Worm (Caenorhabditis elegans) whole organism, L1 larva: ENCODE measurements around the gene col-74.

Experiments
- aha-1 ChIP-seq: fragments of 150-350 bp; optimal IDR thresholded peaks from 2 replicates; lab custom pipeline; 2014; ENCODE audit warnings: missing biosample characterization, missing genetic modification characterization
- elt-2 ChIP-seq: sonication (generic microtip); optimal IDR thresholded peaks from 2 replicates; lab custom pipeline; 2016; ENCODE audit warnings: missing genetic modification characterization, mild to moderate bottlenecking, inconsistent platforms, missing compliant biosample characterization, missing genetic modification reagents
- fkh-8 ChIP-seq: sonication (generic microtip); optimal IDR thresholded peaks from 2 replicates; lab custom pipeline; 2016; ENCODE audit warnings: mild to moderate bottlenecking, missing genetic modification characterization, missing compliant biosample characterization
- lin-15B ChIP-seq: fragments of 150-350 bp; sonication (generic microtip); optimal IDR thresholded peaks from 3 replicates; lab custom pipeline; 2014; ENCODE audit warnings: missing biosample characterization, missing genetic modification characterization
- nhr-12 ChIP-seq: sonication (generic microtip); optimal IDR thresholded peaks from 2 replicates; lab custom pipeline; 2017; ENCODE audit warnings: missing biosample characterization, missing genetic modification characterization
- nhr-71 ChIP-seq: sonication (generic microtip); optimal IDR thresholded peaks from 2 replicates; lab custom pipeline; 2016; ENCODE audit warnings: mild to moderate bottlenecking, missing genetic modification characterization, moderate library complexity, missing compliant biosample characterization
- nhr-76 ChIP-seq: sonication (generic microtip); optimal IDR thresholded peaks from 2 replicates; lab custom pipeline; 2017; ENCODE audit warnings: missing biosample characterization, missing genetic modification characterization
- rnt-1 ChIP-seq: sonication (generic microtip); optimal IDR thresholded peaks from 2 replicates; lab custom pipeline; 2016; ENCODE audit warnings: mild to moderate bottlenecking, missing genetic modification characterization, moderate library complexity, missing compliant biosample characterization
- sox-4 ChIP-seq: sonication (generic microtip); optimal IDR thresholded peaks from 2 replicates; lab custom pipeline; 2016; ENCODE audit warnings: missing genetic modification characterization, missing compliant biosample characterization
- unc-86 ChIP-seq: sonication (generic microtip); optimal IDR thresholded peaks from 2 replicates; lab custom pipeline; 2016; ENCODE audit warnings: missing genetic modification characterization, missing compliant biosample characterization

DNA sequence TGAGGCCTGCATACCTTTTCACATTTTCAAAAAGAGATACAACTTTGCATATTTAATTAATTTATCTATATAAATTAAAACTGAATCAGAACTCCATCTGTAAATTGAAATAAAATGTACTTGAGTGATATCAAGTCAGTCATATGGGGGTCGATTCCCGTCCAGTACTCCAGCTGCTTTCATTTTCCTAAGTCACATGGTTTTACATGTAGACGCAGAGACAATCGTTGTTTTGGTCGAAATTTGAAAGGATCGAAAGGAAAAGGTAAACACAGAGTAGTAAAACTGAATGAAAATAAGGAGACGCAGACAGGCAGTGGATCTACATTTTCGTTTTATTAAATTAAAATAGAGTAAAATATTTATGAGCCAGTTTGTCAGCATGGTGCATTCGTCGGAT is 44.0 kb downstream of the col-74 start:
- TF ChIP-seq nhr-76 (tag; lab: Kevin White, UChicago) (no peak), nhr-12 (tag; lab: Kevin White, UChicago) (no peak), nhr-71 (peak; percentile 71), sox-4 (no peak), aha-1 (no peak), rnt-1 (tag; lab: Kevin White, UChicago) (peak; percentile 40), fkh-8 (tag; lab: Kevin White, UChicago) (peak; percentile 23), lin-15B (tag; lab: Kevin White, UChicago) (no peak), elt-2 (tag; lab: Kevin White, UChicago) (no peak), unc-86 (no peak)
